Worm (Caenorhabditis elegans): ENCODE results near the gene C06A8.8.

DNA sequence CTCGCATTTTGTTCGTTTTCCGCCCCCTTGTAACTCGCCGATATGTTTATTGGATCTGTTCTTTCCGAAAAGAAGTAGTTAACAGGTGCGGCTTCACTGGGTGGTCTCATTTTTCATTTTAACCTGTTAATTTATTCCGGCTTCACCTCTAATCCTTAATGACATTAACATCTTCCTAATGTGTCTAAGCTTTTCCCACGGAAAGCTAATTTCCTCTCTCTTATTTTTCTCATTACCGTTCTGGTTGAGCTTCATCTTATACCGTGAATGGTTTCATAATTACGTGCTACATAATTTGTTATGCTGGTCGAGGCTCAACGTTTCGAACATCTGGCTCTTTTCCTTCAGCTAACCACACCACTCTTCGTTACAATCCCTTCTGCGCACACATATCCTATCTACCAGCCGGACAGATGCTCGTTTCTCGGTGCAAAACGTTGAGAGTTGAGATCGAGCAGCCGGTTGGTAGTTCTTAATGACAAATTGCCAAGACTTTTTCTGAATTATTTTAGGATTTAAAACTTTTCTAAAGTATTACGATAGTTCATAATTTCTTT, 37.6 kb upstream of the C06A8.8 start:
- no peak for TF ChIP-seq elt-3 (tag; optimal IDR thresholded peaks at IDR 0.05)
- no peak for TF ChIP-seq lsy-2 (tag; optimal IDR thresholded peaks at IDR 0.05)
- TF ChIP-seq nhr-12 (tag; optimal IDR thresholded peaks at IDR 0.05): no peak
- TF ChIP-seq ztf-11 (tag; optimal IDR thresholded peaks at IDR 0.05): peak; percentile 62
- no peak for TF ChIP-seq nhr-237 (tag; optimal IDR thresholded peaks at IDR 0.05)
